Fruit fly (Drosophila melanogaster) whole organism: ENCODE results near the gene p24-1.

Experiments used
- EcR ChIP-seq, 2 experiments: fragments of >200 bp; optimal IDR thresholded peaks; 2 replicates each; lab custom pipeline; 2017; ENCODE audit warnings: missing biosample characterization in 2 of 2, missing genetic modification characterization in 2 of 2, missing genetic modification reagents in 2 of 2
- pan ChIP-seq: fragments of >200 bp; optimal IDR thresholded peaks from 2 replicates; lab custom pipeline; 2017
- usp ChIP-seq: fragments of >200 bp; optimal IDR thresholded peaks from 2 replicates; lab custom pipeline; 2017; ENCODE audit warnings: missing biosample characterization, missing genetic modification characterization, mixed read lengths

dm6 chrX:11839308-11839707 is 13.0 kb downstream of the p24-1 start, which contains the start of gene Cyp28c1:
- TF ChIP-seq EcR (GFP tag; optimal IDR thresholded peaks at IDR 0.05; lab: Kevin White, UChicago) (no peak), pan (no peak), usp (GFP tag; lab: Kevin White, UChicago) (no peak)
